Worm (Caenorhabditis elegans): ENCODE data around the gene F16G10.5.

The F16G10.5 gene

DNA sequence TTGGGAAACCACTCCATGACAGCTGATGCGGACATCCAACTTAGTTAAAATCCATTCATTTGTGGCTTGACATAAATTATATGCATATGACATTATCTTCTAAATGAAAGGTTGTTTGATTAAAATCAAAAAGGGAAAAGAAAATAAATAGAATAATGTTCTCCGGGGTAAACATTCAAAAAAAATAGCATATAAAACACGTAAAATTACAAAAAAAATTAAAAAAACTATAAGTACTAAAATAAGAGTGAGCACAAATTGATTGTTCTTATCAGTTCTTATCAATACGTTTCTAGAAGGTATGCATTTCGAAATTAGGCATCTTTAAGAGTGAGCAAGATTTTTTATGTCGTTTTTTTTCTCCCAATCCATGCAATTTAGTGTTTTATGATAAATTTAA is 45.5 kb downstream of the F16G10.5 start, which contains the start of gene fbxa-182:
Gene fbxa-182 (minus strand): TSS at position 101 of the 400 bp plus-strand sequence.
- peak; percentile 8 for TF ChIP-seq pha-4 (tag; optimal IDR thresholded peaks at IDR 0.05)
- no peak for TF ChIP-seq nhr-25 (tag; optimal IDR thresholded peaks at IDR 0.05)
- peak; percentile 37 for TF ChIP-seq pqm-1 (tag; optimal IDR thresholded peaks at IDR 0.05)
- no peak for TF ChIP-seq elt-1 (tag; optimal IDR thresholded peaks at IDR 0.05)
- TF ChIP-seq elt-2 (tag; optimal IDR thresholded peaks at IDR 0.05): peak; percentile 54
- no peak for TF ChIP-seq tbx-2 (tag; optimal IDR thresholded peaks at IDR 0.05)
- TF ChIP-seq nhr-43 (tag; optimal IDR thresholded peaks at IDR 0.05; ENCODE audit: poor library complexity, severe bottlenecking): no peak
- no peak for TF ChIP-seq lin-39 (tag; optimal IDR thresholded peaks at IDR 0.05)
- TF ChIP-seq daf-12 (tag; optimal IDR thresholded peaks at IDR 0.05): no peak

DNA sequence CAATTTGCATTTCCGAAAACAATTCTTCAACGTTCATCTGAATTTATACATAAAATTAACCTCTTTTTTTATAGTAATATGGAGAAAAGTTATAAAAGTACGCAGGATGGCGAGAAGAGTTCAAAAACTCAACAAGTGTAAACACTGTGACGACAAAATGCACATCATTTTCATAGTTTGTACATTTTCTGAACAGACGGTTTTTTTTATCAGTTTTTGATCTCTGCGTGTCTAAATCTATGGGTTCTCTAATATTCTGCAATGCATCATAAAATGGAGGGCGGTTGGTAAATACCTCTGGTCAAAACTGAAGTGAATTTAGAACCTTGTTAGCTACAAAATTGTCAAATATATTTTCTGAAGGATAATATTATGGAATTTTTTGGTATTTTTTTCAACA is 48.3 kb downstream of the F16G10.5 start, which contains the start of gene fbxa-4:
Gene fbxa-4 (minus strand): TSS at position 93 of the 400 bp plus-strand sequence.
- peak; percentile 70 for TF ChIP-seq pqm-1 (tag; optimal IDR thresholded peaks at IDR 0.05)
- no peak for TF ChIP-seq R02D3.7 (tag; optimal IDR thresholded peaks at IDR 0.05)
- no peak for TF ChIP-seq unc-39 (tag; optimal IDR thresholded peaks at IDR 0.05)
- no peak for TF ChIP-seq ztf-11 (tag; optimal IDR thresholded peaks at IDR 0.05)
- TF ChIP-seq tbx-2 (tag; optimal IDR thresholded peaks at IDR 0.05): no peak
- TF ChIP-seq hmg-11 (tag; optimal IDR thresholded peaks at IDR 0.05): no peak
- TF ChIP-seq jun-1 (tag; optimal IDR thresholded peaks at IDR 0.05): peak; percentile 16
- TF ChIP-seq ceh-9 (tag; optimal IDR thresholded peaks at IDR 0.05): no peak
- TF ChIP-seq elt-2 (tag; optimal IDR thresholded peaks at IDR 0.05): peak; percentile 76
- no peak for TF ChIP-seq aly-2 (tag; optimal IDR thresholded peaks at IDR 0.05)
- TF ChIP-seq daf-12 (tag; optimal IDR thresholded peaks at IDR 0.05): no peak
- TF ChIP-seq fos-1 (tag; optimal IDR thresholded peaks at IDR 0.05): no peak
- TF ChIP-seq pha-4 (tag; optimal IDR thresholded peaks at IDR 0.05): peak; percentile 72
- TF ChIP-seq snpc-4 (tag; optimal IDR thresholded peaks at IDR 0.05): no peak
- no peak for TF ChIP-seq sea-2 (GFP tag; optimal IDR thresholded peaks at IDR 0.05)
- no peak for TF ChIP-seq nhr-67 (tag; optimal IDR thresholded peaks at IDR 0.05)

DNA sequence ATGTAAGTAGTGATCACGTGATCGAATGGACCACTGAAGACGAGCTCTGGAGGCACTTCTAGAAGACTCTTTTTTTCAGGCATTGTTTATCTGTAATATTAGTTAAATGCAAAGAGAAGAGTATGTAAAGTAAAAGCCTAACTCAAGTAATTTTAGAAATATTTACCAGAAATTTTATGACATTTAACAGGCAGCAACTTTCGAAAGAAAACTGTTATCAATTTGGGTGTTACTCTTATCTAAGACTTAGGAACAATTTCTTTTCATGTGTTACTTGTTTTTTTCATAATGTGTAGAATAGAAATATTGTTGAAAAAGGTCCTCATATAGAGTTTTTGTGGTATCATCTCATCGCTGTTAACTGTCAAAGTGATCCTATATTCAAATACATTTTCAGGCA is 50.8 kb downstream of the F16G10.5 start, which contains the start of the genes F42G2.5 and F42G2.7:
Gene F42G2.5 (minus strand): TSS at position 101 of the 400 bp plus-strand sequence.
Gene F42G2.7 (plus strand): TSS at position 270 of the 400 bp plus-strand sequence.
- TF ChIP-seq elt-2 (tag; optimal IDR thresholded peaks at IDR 0.05): peak; percentile 44
- TF ChIP-seq ceh-9 (tag; optimal IDR thresholded peaks at IDR 0.05): no peak

All from whole organism, L3 larva.